Worm (Caenorhabditis elegans): Measurements from ENCODE around the gene ncx-8.

The ncx-8 gene

ce11 chrV:4960686-4961085 lies 26.3 kb downstream of the ncx-8 start:
- TF ChIP-seq unc-62 (GFP tag; optimal IDR thresholded peaks at IDR 0.05) = no peak

- no peak for TF ChIP-seq unc-62 (GFP tag; optimal IDR thresholded peaks at IDR 0.05)
Measured at ce11 chrV:4957619-4958018, 29.4 kb downstream of the ncx-8 start.

- no peak for TF ChIP-seq unc-62 (GFP tag; optimal IDR thresholded peaks at IDR 0.05)
Measured at ce11 chrV:4956529-4956928, 30.5 kb downstream of the ncx-8 start, which contains the start of gene str-208. TSS of gene str-208 (plus strand) at chrV:4956829.

ce11 chrV:4951434-4951833 lies 35.6 kb downstream of the ncx-8 start, which contains the start of gene str-207:
TSS of gene str-207 (plus strand) at chrV:4951734.
- TF ChIP-seq unc-62 (GFP tag; optimal IDR thresholded peaks at IDR 0.05) = no peak

ce11 chrV:4948635-4949034 lies 38.4 kb downstream of the ncx-8 start, which contains the start of gene str-209:
TSS of gene str-209 (plus strand) at chrV:4948935.
- no peak for TF ChIP-seq unc-62 (GFP tag; optimal IDR thresholded peaks at IDR 0.05)

ce11 chrV:4944219-4944618 lies 42.8 kb downstream of the ncx-8 start, which contains the start of gene str-211:
TSS of gene str-211 (minus strand) at chrV:4944319.
- TF ChIP-seq unc-62 (GFP tag; optimal IDR thresholded peaks at IDR 0.05) = no peak

- no peak for TF ChIP-seq unc-62 (GFP tag; optimal IDR thresholded peaks at IDR 0.05)
Measured at ce11 chrV:4937337-4937736, 49.7 kb downstream of the ncx-8 start.

ce11 chrV:4935096-4935495 lies 51.9 kb downstream of the ncx-8 start:
- no peak for TF ChIP-seq unc-62 (GFP tag; optimal IDR thresholded peaks at IDR 0.05)

ce11 chrV:4934406-4934805 lies 52.6 kb downstream of the ncx-8 start, which contains the start of gene catp-2:
TSS of gene catp-2 (plus strand) at chrV:4934706.
- no peak for TF ChIP-seq unc-62 (GFP tag; optimal IDR thresholded peaks at IDR 0.05)

Measured in whole organism, dauer.